Worm (Caenorhabditis elegans) whole organism, L4 larva: ENCODE measurements around the gene gst-17.

Experiments
- F44E2.7 ChIP-seq: fragments of 200-800 bp; sonication (Bioruptor generic); IDR thresholded peaks from 2 replicates; pipeline ENCODE4 v2.1.2; 2022; ENCODE audit warnings: missing genetic modification characterization, missing compliant biosample characterization
- F49E8.2 ChIP-seq: sonication (generic microtip); optimal IDR thresholded peaks from 2 replicates; lab custom pipeline; 2016; ENCODE audit warnings: missing compliant biosample characterization, mild to moderate bottlenecking, missing genetic modification characterization, borderline replicate concordance
- ZK546.5 ChIP-seq, 2 experiments: sonication (generic microtip); optimal IDR thresholded peaks; 2 replicates each; lab custom pipeline; 2017; ENCODE audit warnings: missing biosample characterization in 2 of 2, missing genetic modification characterization in 2 of 2
- daf-12 ChIP-seq: fragments of 150-350 bp; optimal IDR thresholded peaks from 2 replicates; lab custom pipeline; 2014; ENCODE audit warnings: missing biosample characterization, missing genetic modification reagents, missing genetic modification characterization
- egl-27 ChIP-seq: sonication (generic microtip); optimal IDR thresholded peaks from 3 replicates; lab custom pipeline; 2017; ENCODE audit warnings: missing biosample characterization, missing genetic modification reagents, missing genetic modification characterization
- jun-1 ChIP-seq: fragments of 150-350 bp; optimal IDR thresholded peaks from 2 replicates; lab custom pipeline; 2014; ENCODE audit warnings: missing biosample characterization, missing genetic modification reagents, missing genetic modification characterization
- lim-7 ChIP-seq: fragments of 200-800 bp; sonication (Bioruptor generic); IDR thresholded peaks from 2 replicates; pipeline ENCODE4 v1.3.6; 2022; ENCODE audit warnings: missing genetic modification characterization, missing compliant biosample characterization
- mdt-29 ChIP-seq: fragments of 200-800 bp; sonication (Bioruptor generic); IDR thresholded peaks from 2 replicates; pipeline ENCODE4 v1.3.6; 2022; ENCODE audit warnings: missing genetic modification reagents, missing genetic modification characterization, missing compliant biosample characterization
- spr-3 ChIP-seq: fragments of 200-800 bp; sonication (Bioruptor generic); optimal IDR thresholded peaks from 2 replicates; lab custom pipeline; 2018; ENCODE audit warnings: mild to moderate bottlenecking, missing genetic modification characterization, missing compliant biosample characterization
- tra-1 ChIP-seq: fragments of 200-800 bp; sonication (Bioruptor generic); IDR thresholded peaks from 2 replicates; pipeline ENCODE4 v1.3.6; 2022; ENCODE audit warnings: missing genetic modification reagents, missing genetic modification characterization, missing compliant biosample characterization
- unc-130 ChIP-seq: sonication (generic microtip); optimal IDR thresholded peaks from 2 replicates; lab custom pipeline; 2016; ENCODE audit warnings: missing genetic modification reagents, missing genetic modification characterization, missing compliant biosample characterization
- unc-62 ChIP-seq, 3 experiments: fragments of 150-350 bp in 1 of 3; sonication (generic microtip); optimal IDR thresholded peaks in 2 of 3; peaks in 1 of 3; 1 replicate in 1 of 3; 2 replicates in 2 of 3; lab custom pipeline; 2014 to 2017; ENCODE audit warnings: missing biosample characterization in 3 of 3, missing genetic modification characterization in 3 of 3, missing genetic modification reagents in 3 of 3, missing genotype in 1 of 3
- zag-1 ChIP-seq: fragments of 150-350 bp; optimal IDR thresholded peaks from 2 replicates; lab custom pipeline; 2014; ENCODE audit warnings: missing biosample characterization, missing genetic modification characterization

ce11 chrII:13616000-13616399, 14.6 kb downstream of the gst-17 start, which contains the start of gene gst-14:
- TF ChIP-seq daf-12 (tag; lab: Kevin White, UChicago), result no peak
- no peak for TF ChIP-seq unc-62 (GFP tag; optimal IDR thresholded peaks at IDR 0.05 in 1 of 2; lab: Kevin White, UChicago)
- no peak for TF ChIP-seq unc-62 (tag; optimal IDR thresholded peaks at IDR 0.05; lab: Kevin White, UChicago)
- TF ChIP-seq lim-7 (GFP tag; lab: Robert Waterston, UW), result no peak
- no peak for TF ChIP-seq ZK546.5 (tag; optimal IDR thresholded peaks at IDR 0.05; lab: Kevin White, UChicago)
- no peak for TF ChIP-seq tra-1 (GFP tag; lab: Robert Waterston, UW)
- TF ChIP-seq jun-1 (tag; lab: Kevin White, UChicago), result no peak
- TF ChIP-seq spr-3 (GFP tag; lab: Kevin White, UChicago), result no peak
- TF ChIP-seq F49E8.2 (tag; lab: Kevin White, UChicago), result no peak
- no peak for TF ChIP-seq zag-1
- no peak for TF ChIP-seq unc-130 (GFP tag; lab: Kevin White, UChicago)
- no peak for TF ChIP-seq F44E2.7 (GFP tag; lab: Robert Waterston, UW)
- no peak for TF ChIP-seq mdt-29
- no peak for TF ChIP-seq egl-27 (tag; lab: Kevin White, UChicago)
